Worm (Caenorhabditis elegans): ENCODE results near the gene K12H4.2.
A peak's percentile ranks its signal among the peaks of the same experiment; 100 is the strongest.

DNA sequence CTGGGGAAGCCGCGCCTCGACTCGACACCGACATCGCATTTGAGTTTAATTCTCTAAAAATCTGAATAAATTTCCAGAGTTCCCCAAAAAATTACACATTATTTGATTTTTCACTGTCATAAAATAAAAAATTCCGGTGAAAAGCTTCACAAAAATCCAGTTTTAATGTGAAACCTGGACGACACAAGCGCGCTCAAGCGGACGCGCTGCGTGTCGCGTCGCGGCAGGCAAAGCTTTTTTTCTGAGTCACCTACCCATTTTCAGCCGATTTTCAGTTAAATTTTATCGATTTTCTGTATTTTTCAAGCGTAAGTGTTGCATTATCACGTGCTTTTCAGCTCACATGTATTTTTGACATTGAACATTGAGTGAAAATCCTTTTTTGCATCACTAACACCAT is 37.7 kb upstream of the K12H4.2 start, which contains the start of gene cit-1.1:
- TF ChIP-seq mep-1 (tag; optimal IDR thresholded peaks at IDR 0.05) (no peak), ceh-20 (GFP tag; IDR thresholded peaks at IDR 0.05) (no peak), fkh-10 (GFP tag; optimal IDR thresholded peaks at IDR 0.05) (no peak), dpl-1 (GFP tag; optimal IDR thresholded peaks at IDR 0.05) (peak; percentile 37), mdl-1 (tag; optimal IDR thresholded peaks at IDR 0.05) (no peak), egl-27 (tag; optimal IDR thresholded peaks at IDR 0.05) (no peak), snpc-4 (tag; optimal IDR thresholded peaks at IDR 0.05) (no peak)

All from whole organism, L4 larva.